Fruit fly (Drosophila melanogaster) whole organism, embryonic: ENCODE data around the gene CG14797.

Source experiments
- ATbp ChIP-seq: fragments of 200-800 bp; sonication (Bioruptor generic); optimal IDR thresholded peaks from 2 replicates; lab custom pipeline; 2017; ENCODE audit warnings: missing biosample characterization, mild to moderate bottlenecking, missing genetic modification characterization, missing genetic modification reagents
- Bgb ChIP-seq: fragments of 200-800 bp; sonication (Bioruptor generic); IDR thresholded peaks from 2 replicates; pipeline ENCODE4 v1.3.6; 2022; ENCODE audit warnings: missing biosample characterization, missing genetic modification characterization; ENCODE audit not compliant: partially characterized antibody
- BtbVII ChIP-seq: fragments of 200-800 bp; sonication (Bioruptor generic); optimal IDR thresholded peaks from 3 replicates; lab custom pipeline; 2017; ENCODE audit warnings: missing biosample characterization, mild to moderate bottlenecking, missing genetic modification characterization
- Bteb2 ChIP-seq: fragments of 200-800 bp; sonication (Bioruptor generic); optimal IDR thresholded peaks from 2 replicates; lab custom pipeline; 2016; ENCODE audit warnings: missing biosample characterization, missing genetic modification characterization
- CG10267 ChIP-seq: fragments of 200-800 bp; sonication (Bioruptor generic); optimal IDR thresholded peaks from 2 replicates; lab custom pipeline; 2018; ENCODE audit warnings: missing biosample characterization, mild to moderate bottlenecking, missing genetic modification characterization, moderate library complexity
- CG10462 ChIP-seq: fragments of 200-800 bp; sonication (Bioruptor generic); optimal IDR thresholded peaks from 2 replicates; lab custom pipeline; 2016; ENCODE audit warnings: missing biosample characterization, missing genetic modification characterization
- CG11456 ChIP-seq: fragments of 200-800 bp; sonication (Bioruptor generic); IDR thresholded peaks from 3 replicates; pipeline ENCODE4 v1.3.6; 2022; ENCODE audit warnings: missing biosample characterization, missing genetic modification characterization
- CG12299 ChIP-seq: fragments of 200-800 bp; sonication (Bioruptor generic); optimal IDR thresholded peaks from 2 replicates; lab custom pipeline; 2018; ENCODE audit warnings: missing biosample characterization, mild to moderate bottlenecking, missing genetic modification characterization
- CG12391 ChIP-seq: fragments of 200-800 bp; sonication (Bioruptor generic); optimal IDR thresholded peaks from 3 replicates; lab custom pipeline; 2018; ENCODE audit warnings: missing biosample characterization, mild to moderate bottlenecking, missing genetic modification characterization, moderate library complexity
- CG13624 ChIP-seq: fragments of 200-800 bp; sonication (Bioruptor generic); optimal IDR thresholded peaks from 2 replicates; lab custom pipeline; 2016; ENCODE audit warnings: missing biosample characterization, missing genetic modification characterization
- CG14965 ChIP-seq: fragments of 200-800 bp; sonication (Bioruptor generic); optimal IDR thresholded peaks from 2 replicates; lab custom pipeline; 2016; ENCODE audit warnings: missing biosample characterization, missing genetic modification characterization, borderline replicate concordance
- CG15011 ChIP-seq: fragments of 200-800 bp; sonication (Bioruptor generic); optimal IDR thresholded peaks from 3 replicates; lab custom pipeline; 2018; ENCODE audit warnings: missing biosample characterization, mild to moderate bottlenecking, missing genetic modification characterization
- CG15514 ChIP-seq: fragments of 200-800 bp; sonication (Bioruptor generic); optimal IDR thresholded peaks from 3 replicates; lab custom pipeline; 2017; ENCODE audit warnings: missing biosample characterization, missing genetic modification characterization, mild to moderate bottlenecking, moderate library complexity, missing genetic modification reagents
- CG15696 ChIP-seq: fragments of 200-800 bp; sonication (Bioruptor generic); optimal IDR thresholded peaks from 2 replicates; lab custom pipeline; 2019; ENCODE audit warnings: missing biosample characterization, mild to moderate bottlenecking, missing genetic modification characterization, moderate library complexity
- CG16779 ChIP-seq: fragments of 200-800 bp; sonication (Bioruptor generic); IDR thresholded peaks from 2 replicates; pipeline ENCODE4 v1.3.6; 2022; ENCODE audit warnings: missing biosample characterization, missing genetic modification characterization
- CG17912 ChIP-seq: fragments of 200-800 bp; sonication (Bioruptor generic); optimal IDR thresholded peaks from 2 replicates; lab custom pipeline; 2018; ENCODE audit warnings: missing biosample characterization, mild to moderate bottlenecking, missing genetic modification characterization
- CG2116 ChIP-seq: fragments of 200-800 bp; sonication (Bioruptor generic); optimal IDR thresholded peaks from 3 replicates; lab custom pipeline; 2018; ENCODE audit warnings: missing biosample characterization, mild to moderate bottlenecking, missing genetic modification characterization
- CG32772 ChIP-seq: fragments of 200-800 bp; sonication (Bioruptor generic); IDR thresholded peaks from 2 replicates; pipeline ENCODE4 v1.3.6; 2022; ENCODE audit warnings: missing biosample characterization, missing genetic modification characterization
- CG34376 ChIP-seq: fragments of 200-800 bp; sonication (Bioruptor generic); optimal IDR thresholded peaks from 2 replicates; lab custom pipeline; 2018; ENCODE audit warnings: missing biosample characterization, mild to moderate bottlenecking, missing genetic modification characterization
- CG4730 ChIP-seq: fragments of 200-800 bp; sonication (Bioruptor generic); IDR thresholded peaks from 2 replicates; pipeline ENCODE4 v1.3.6; 2022; ENCODE audit warnings: missing biosample characterization, missing genetic modification characterization
- CG4820 ChIP-seq: fragments of 200-800 bp; sonication (Bioruptor generic); optimal IDR thresholded peaks from 3 replicates; lab custom pipeline; 2016; ENCODE audit warnings: missing biosample characterization, missing genetic modification characterization
- CG8089 ChIP-seq: fragments of 200-800 bp; sonication (Bioruptor generic); optimal IDR thresholded peaks from 3 replicates; lab custom pipeline; 2016; ENCODE audit warnings: missing biosample characterization, missing genetic modification characterization
- CG8944 ChIP-seq: fragments of 200-800 bp; sonication (Bioruptor generic); optimal IDR thresholded peaks from 3 replicates; lab custom pipeline; 2016; ENCODE audit warnings: missing biosample characterization, missing genetic modification characterization
- CG9727 ChIP-seq: fragments of 200-800 bp; sonication (Bioruptor generic); optimal IDR thresholded peaks from 3 replicates; lab custom pipeline; 2017; ENCODE audit warnings: missing biosample characterization, mild to moderate bottlenecking, missing genetic modification characterization
- CG9932 ChIP-seq: fragments of 200-800 bp; sonication (Bioruptor generic); IDR thresholded peaks from 2 replicates; pipeline ENCODE4 v1.3.6; 2022; ENCODE audit warnings: missing biosample characterization, missing genetic modification characterization
- Chrac-16 ChIP-seq: fragments of 200-800 bp; sonication (Bioruptor generic); optimal IDR thresholded peaks from 3 replicates; lab custom pipeline; 2016; ENCODE audit warnings: missing biosample characterization, missing genetic modification characterization
- D19A ChIP-seq: fragments of 200-800 bp; optimal IDR thresholded peaks from 3 replicates; lab custom pipeline; 2019; ENCODE audit warnings: missing biosample characterization, mild to moderate bottlenecking, missing genetic modification characterization, moderate library complexity
- E2f1 ChIP-seq: fragments of 200-800 bp; sonication (Bioruptor generic); IDR thresholded peaks from 2 replicates; pipeline ENCODE4 v1.3.6; 2022; ENCODE audit warnings: missing biosample characterization, missing genetic modification characterization
- Fer3 ChIP-seq: fragments of 200-800 bp; sonication (Bioruptor generic); optimal IDR thresholded peaks from 2 replicates; lab custom pipeline; 2018; ENCODE audit warnings: missing biosample characterization, mild to moderate bottlenecking, missing genetic modification characterization, moderate library complexity
- Hmr ChIP-seq: fragments of 200-800 bp; sonication (Bioruptor generic); optimal IDR thresholded peaks from 3 replicates; lab custom pipeline; 2017; ENCODE audit warnings: mild to moderate bottlenecking, missing biosample characterization, missing genetic modification reagents, missing genetic modification characterization
- Hr39 ChIP-seq: fragments of >200 bp; optimal IDR thresholded peaks from 2 replicates; lab custom pipeline; 2017
- MBD-R2 ChIP-seq: fragments of 200-800 bp; sonication (Bioruptor generic); IDR thresholded peaks from 2 replicates; pipeline ENCODE4 v1.3.6; 2022; ENCODE audit warnings: missing biosample characterization, missing genetic modification characterization
- Mad ChIP-seq: fragments of 200-800 bp; sonication (Bioruptor generic); optimal IDR thresholded peaks from 2 replicates; lab custom pipeline; 2016; ENCODE audit warnings: missing biosample characterization, missing genetic modification characterization
- Med ChIP-seq: fragments of 200-800 bp; sonication (Bioruptor generic); peaks from one replicate; lab custom pipeline; 2016; ENCODE audit warnings: missing biosample characterization, missing genetic modification characterization, mild to moderate bottlenecking, inconsistent platforms, moderate library complexity
- Meics ChIP-seq: fragments of 200-800 bp; sonication (Bioruptor generic); optimal IDR thresholded peaks from 2 replicates; lab custom pipeline; 2017; ENCODE audit warnings: missing biosample characterization, mild to moderate bottlenecking, missing genetic modification characterization
- NC2β ChIP-seq: fragments of 200-800 bp; sonication (Bioruptor generic); optimal IDR thresholded peaks from 2 replicates; lab custom pipeline; 2016; ENCODE audit warnings: missing biosample characterization, missing genetic modification characterization
- PHDP ChIP-seq: fragments of 200-800 bp; sonication (Bioruptor generic); optimal IDR thresholded peaks from 3 replicates; lab custom pipeline; 2018; ENCODE audit warnings: missing biosample characterization, mild to moderate bottlenecking, missing genetic modification characterization, moderate library complexity
- Sin3A ChIP-seq: fragments of >200 bp; optimal IDR thresholded peaks from 2 replicates; lab custom pipeline; 2018
- Six4 ChIP-seq: fragments of 200-800 bp; sonication (Bioruptor generic); optimal IDR thresholded peaks from 2 replicates; lab custom pipeline; 2016; ENCODE audit warnings: missing biosample characterization, missing genetic modification characterization
- Sox102F ChIP-seq: fragments of 200-800 bp; sonication (Bioruptor generic); optimal IDR thresholded peaks from 2 replicates; lab custom pipeline; 2018; ENCODE audit warnings: missing biosample characterization, mild to moderate bottlenecking, missing genetic modification characterization, moderate library complexity
- amos ChIP-seq: fragments of 200-800 bp; sonication (Bioruptor generic); IDR thresholded peaks from 2 replicates; pipeline ENCODE4 v1.3.6; 2022; ENCODE audit warnings: missing biosample characterization, missing genetic modification characterization; ENCODE audit not compliant: partially characterized antibody
- bbx ChIP-seq: fragments of 200-800 bp; sonication (Bioruptor generic); IDR thresholded peaks from 2 replicates; pipeline ENCODE4 v1.3.6; 2022; ENCODE audit warnings: missing biosample characterization, missing genetic modification characterization; ENCODE audit not compliant: partially characterized antibody
- cg ChIP-seq: fragments of 200-800 bp; sonication (Bioruptor generic); optimal IDR thresholded peaks from 3 replicates; lab custom pipeline; 2019; ENCODE audit warnings: missing biosample characterization, mild to moderate bottlenecking, missing genetic modification characterization, moderate library complexity
- en ChIP-seq: fragments of 200-800 bp; sonication (Bioruptor generic); optimal IDR thresholded peaks from 2 replicates; lab custom pipeline; 2016; ENCODE audit warnings: missing biosample characterization, missing genetic modification characterization
- gfzf ChIP-seq: fragments of 200-800 bp; sonication (Bioruptor generic); optimal IDR thresholded peaks from 2 replicates; lab custom pipeline; 2016; ENCODE audit warnings: missing biosample characterization, mild to moderate bottlenecking, missing genetic modification characterization, moderate library complexity
- oc ChIP-seq: fragments of 200-800 bp; sonication (Bioruptor generic); optimal IDR thresholded peaks from 2 replicates; lab custom pipeline; 2018; ENCODE audit warnings: missing biosample characterization, mild to moderate bottlenecking, missing genetic modification characterization, moderate library complexity
- pfk ChIP-seq: fragments of 200-800 bp; sonication (Bioruptor generic); optimal IDR thresholded peaks from 2 replicates; lab custom pipeline; 2018; ENCODE audit warnings: missing biosample characterization, mild to moderate bottlenecking, missing genetic modification characterization, moderate library complexity
- ssp ChIP-seq: fragments of 200-800 bp; sonication (Bioruptor generic); IDR thresholded peaks from 2 replicates; pipeline ENCODE4 v1.3.6; 2022; ENCODE audit warnings: missing biosample characterization, missing genetic modification characterization
- tx ChIP-seq: fragments of 200-800 bp; sonication (Bioruptor generic); optimal IDR thresholded peaks from 2 replicates; lab custom pipeline; 2016; ENCODE audit warnings: missing biosample characterization, missing genetic modification characterization
- vvl ChIP-seq: fragments of 200-800 bp; sonication (Bioruptor generic); IDR thresholded peaks from 2 replicates; pipeline ENCODE4 v1.3.6; 2022; ENCODE audit warnings: missing biosample characterization, missing genetic modification characterization
- zen2 ChIP-seq: fragments of 200-800 bp; sonication (Bioruptor generic); IDR thresholded peaks from 3 replicates; pipeline ENCODE4 v1.3.6; 2022; ENCODE audit warnings: missing biosample characterization, missing genetic modification characterization; ENCODE audit not compliant: partially characterized antibody

Gene CG14797

DNA sequence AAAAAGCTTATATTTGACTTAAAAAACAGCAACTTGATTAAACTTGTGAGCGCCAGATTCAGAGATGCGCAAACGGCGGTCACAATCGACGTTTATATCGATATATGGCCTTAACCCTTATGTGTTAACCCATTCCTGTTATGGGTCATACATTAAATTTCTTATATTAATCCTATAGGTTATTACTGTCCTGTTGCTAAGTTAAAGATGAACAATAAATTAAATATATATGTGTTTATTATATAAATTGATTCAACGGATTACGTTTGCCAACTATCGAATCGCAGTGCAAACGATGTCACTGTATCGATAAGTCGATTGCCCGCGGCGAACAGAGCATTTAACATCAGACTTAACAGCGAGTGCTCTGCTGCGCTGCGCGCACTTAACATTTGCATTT lies 12.2 kb upstream of the CG14797 start, which contains the start of the genes CG3740 and hfw (continued):
- TF ChIP-seq oc = peak; percentile 36
- peak; percentile 81 for TF ChIP-seq vvl
- no peak for TF ChIP-seq BtbVII
- TF ChIP-seq bbx (GFP tag; lab: Robert Waterston, UW) = peak; percentile 82
- TF ChIP-seq Bgb (GFP tag; lab: Robert Waterston, UW) = peak; percentile 82
- TF ChIP-seq ssp (GFP tag; lab: Robert Waterston, UW) = peak; percentile 74
- TF ChIP-seq CG12391 = peak; percentile 82
- TF ChIP-seq CG16779 (GFP tag; lab: Robert Waterston, UW) = 0 out of 2 replicates have a peak, but pooled peaks have one; percentile 29
- TF ChIP-seq NC2β (GFP tag; lab: Kevin White, UChicago) = no peak
- TF ChIP-seq CG15514 (GFP tag; lab: Kevin White, UChicago) = peak; percentile 44
- TF ChIP-seq tx = no peak
- peak; percentile 37 for TF ChIP-seq Mad (GFP tag; lab: Kevin White, UChicago)
- TF ChIP-seq amos (GFP tag; lab: Robert Waterston, UW) = peak; percentile 84
- no peak for TF ChIP-seq cg (GFP tag; lab: Kevin White, UChicago)
- no peak for TF ChIP-seq CG14965 (GFP tag; lab: Kevin White, UChicago)
- TF ChIP-seq CG9932 (GFP tag; lab: Robert Waterston, UW) = peak; percentile 89
- peak; percentile 40 for TF ChIP-seq CG12299 (tag; lab: Kevin White, UChicago)
- TF ChIP-seq CG4730 (GFP tag; lab: Robert Waterston, UW) = peak; percentile 65
- peak; percentile 72; the same call in 1 of the 3 replicates for TF ChIP-seq zen2
- peak; percentile 6 for TF ChIP-seq CG8089 (GFP tag; lab: Kevin White, UChicago)
- TF ChIP-seq Sox102F (GFP tag; lab: Kevin White, UChicago) = peak; percentile 78
- TF ChIP-seq PHDP (tag; lab: Kevin White, UChicago) = peak; percentile 60
- no peak for TF ChIP-seq gfzf (GFP tag; lab: Kevin White, UChicago)
- TF ChIP-seq Hmr (GFP tag; lab: Kevin White, UChicago) = peak; percentile 57
- peak; percentile 25 for TF ChIP-seq CG10462
- TF ChIP-seq CG9727 = peak; percentile 54
- peak; percentile 60 for TF ChIP-seq Meics (GFP tag; lab: Kevin White, UChicago)
- peak; percentile 53 for TF ChIP-seq Fer3 (tag; lab: Kevin White, UChicago)
- TF ChIP-seq CG2116 (GFP tag; lab: Kevin White, UChicago) = peak; percentile 71
- TF ChIP-seq Med = peak; percentile 76
- TF ChIP-seq CG34376 = no peak
- no peak for TF ChIP-seq en (GFP tag; lab: Kevin White, UChicago)
- TF ChIP-seq CG15011 = no peak
- peak; percentile 77 for TF ChIP-seq Chrac-16
- peak; percentile 16 for TF ChIP-seq Six4 (GFP tag; lab: Kevin White, UChicago)
- peak; percentile 63 for TF ChIP-seq Sin3A
- peak; percentile 20 for TF ChIP-seq CG8944 (GFP tag; lab: Kevin White, UChicago)
- peak; percentile 50 for TF ChIP-seq CG4820
- peak; percentile 15 for TF ChIP-seq CG13624
- peak; percentile 66 for TF ChIP-seq CG10267 (tag; lab: Kevin White, UChicago)
- TF ChIP-seq CG11456 (GFP tag; lab: Robert Waterston, UW) = peak; percentile 67; the same call in 2 of the 3 replicates
- peak; percentile 18 for TF ChIP-seq ATbp (GFP tag; lab: Kevin White, UChicago)
- no peak for TF ChIP-seq pfk (GFP tag; lab: Kevin White, UChicago)
- no peak for TF ChIP-seq Hr39 (lab: Kevin White, UChicago)
- no peak for TF ChIP-seq CG17912 (GFP tag; lab: Kevin White, UChicago)
- TF ChIP-seq E2f1 = peak; percentile 84
- peak; percentile 74 for TF ChIP-seq CG32772 (GFP tag; lab: Robert Waterston, UW)
- TF ChIP-seq CG15696 (tag; lab: Kevin White, UChicago) = peak; percentile 65
- TF ChIP-seq D19A (tag; lab: Kevin White, UChicago) = no peak
- peak; percentile 57 for TF ChIP-seq MBD-R2 (GFP tag; lab: Robert Waterston, UW)
- peak; percentile 19 for TF ChIP-seq Bteb2 (GFP tag; lab: Kevin White, UChicago)
